Worm (Caenorhabditis elegans) whole organism, L3 larva: ENCODE data around the gene mbl-1.

Experiments
- R02D3.7 ChIP-seq: fragments of 150-350 bp; optimal IDR thresholded peaks from 2 replicates; lab custom pipeline; 2014; ENCODE audit warnings: missing biosample characterization, missing genetic modification characterization
- ZK546.5 ChIP-seq: sonication (generic microtip); optimal IDR thresholded peaks from 2 replicates; lab custom pipeline; 2017; ENCODE audit warnings: missing biosample characterization, missing genetic modification characterization
- aly-2 ChIP-seq: fragments of 150-350 bp; optimal IDR thresholded peaks from 2 replicates; lab custom pipeline; 2014; ENCODE audit warnings: missing biosample characterization, missing genetic modification characterization
- ama-1 ChIP-seq: fragments of 150-350 bp; optimal IDR thresholded peaks from 2 replicates; lab custom pipeline; 2018
- ceh-16 ChIP-seq: sonication (generic microtip); optimal IDR thresholded peaks from 2 replicates; lab custom pipeline; 2017; ENCODE audit warnings: missing biosample characterization, missing genetic modification characterization
- ceh-28 ChIP-seq: fragments of 150-350 bp; optimal IDR thresholded peaks from 2 replicates; lab custom pipeline; 2014; ENCODE audit warnings: missing biosample characterization, missing genetic modification reagents, missing genetic modification characterization
- ceh-82 ChIP-seq: fragments of 150-350 bp; optimal IDR thresholded peaks from 2 replicates; lab custom pipeline; 2014; ENCODE audit warnings: missing biosample characterization, missing genetic modification characterization
- ceh-9 ChIP-seq: sonication (generic microtip); optimal IDR thresholded peaks from 2 replicates; lab custom pipeline; 2018; ENCODE audit warnings: missing biosample characterization, missing genetic modification characterization
- daf-12 ChIP-seq: fragments of 150-350 bp; optimal IDR thresholded peaks from 2 replicates; lab custom pipeline; 2014; ENCODE audit warnings: missing biosample characterization, missing genetic modification reagents, missing genetic modification characterization
- egl-27 ChIP-seq: sonication (generic microtip); optimal IDR thresholded peaks from 4 replicates; lab custom pipeline; 2017; ENCODE audit warnings: missing biosample characterization, missing genetic modification reagents, missing genetic modification characterization
- egl-5 ChIP-seq: fragments of 150-350 bp; optimal IDR thresholded peaks from 2 replicates; lab custom pipeline; 2017; ENCODE audit warnings: missing biosample characterization, missing genetic modification reagents, missing genetic modification characterization, inconsistent platforms
- elt-1 ChIP-seq: fragments of 150-350 bp; optimal IDR thresholded peaks from 2 replicates; lab custom pipeline; 2014; ENCODE audit warnings: missing biosample characterization, missing genetic modification characterization
- elt-2 ChIP-seq: sonication (generic microtip); optimal IDR thresholded peaks from 2 replicates; lab custom pipeline; 2016; ENCODE audit warnings: missing genetic modification reagents, mild to moderate bottlenecking, missing genetic modification characterization, missing compliant biosample characterization
- elt-3 ChIP-seq, 3 experiments: fragments of 150-350 bp in 1 of 3; sonication (generic microtip) in 2 of 3; optimal IDR thresholded peaks; 2 replicates in 2 of 3; 4 replicates in 1 of 3; lab custom pipeline; 2014 to 2017; ENCODE audit warnings: missing biosample characterization in 3 of 3, missing genetic modification characterization in 3 of 3
- eor-1 ChIP-seq, 2 experiments: fragments of 150-350 bp; optimal IDR thresholded peaks; 2 replicates each; lab custom pipeline; 2014 to 2018; ENCODE audit warnings: missing biosample characterization in 2 of 2, missing genetic modification characterization in 2 of 2
- fkh-10 ChIP-seq: sonication (generic microtip); optimal IDR thresholded peaks from 2 replicates; lab custom pipeline; 2017; ENCODE audit warnings: missing biosample characterization, missing genetic modification reagents, missing genetic modification characterization
- fkh-2 ChIP-seq: fragments of 150-350 bp; optimal IDR thresholded peaks from 2 replicates; lab custom pipeline; 2014; ENCODE audit warnings: missing biosample characterization, missing genetic modification reagents, missing genetic modification characterization
- fos-1 ChIP-seq: fragments of 150-350 bp; optimal IDR thresholded peaks from 2 replicates; lab custom pipeline; 2014; ENCODE audit warnings: missing biosample characterization, missing genetic modification characterization
- hmg-11 ChIP-seq: sonication (generic microtip); optimal IDR thresholded peaks from 2 replicates; lab custom pipeline; 2016; ENCODE audit warnings: missing genetic modification characterization, missing compliant biosample characterization
- jun-1 ChIP-seq: fragments of 150-350 bp; optimal IDR thresholded peaks from 2 replicates; lab custom pipeline; 2014; ENCODE audit warnings: missing biosample characterization, missing genetic modification reagents, missing genetic modification characterization
- lin-15B ChIP-seq: fragments of 150-350 bp; optimal IDR thresholded peaks from 2 replicates; lab custom pipeline; 2014; ENCODE audit warnings: missing biosample characterization, missing genetic modification characterization
- lin-39 ChIP-seq: fragments of 150-350 bp; optimal IDR thresholded peaks from 2 replicates; lab custom pipeline; 2018; ENCODE audit warnings: missing biosample characterization, missing genetic modification reagents, missing genetic modification characterization
- lsy-12 ChIP-seq: sonication (generic microtip); optimal IDR thresholded peaks from 2 replicates; lab custom pipeline; 2016; ENCODE audit warnings: mild to moderate bottlenecking, missing genetic modification characterization, missing compliant biosample characterization
- mdl-1 ChIP-seq: fragments of 150-350 bp; optimal IDR thresholded peaks from 2 replicates; lab custom pipeline; 2014; ENCODE audit warnings: missing biosample characterization, missing genetic modification characterization
- mml-1 ChIP-seq: fragments of 150-350 bp; sonication (generic microtip); optimal IDR thresholded peaks from 3 replicates; lab custom pipeline; 2014; ENCODE audit warnings: missing biosample characterization, missing genetic modification characterization
- nfya-1 ChIP-seq: sonication (generic microtip); optimal IDR thresholded peaks from 2 replicates; lab custom pipeline; 2017; ENCODE audit warnings: missing genetic modification characterization, mild to moderate bottlenecking, missing compliant biosample characterization, antibody characterized with exemption, moderate library complexity; ENCODE audit not compliant: insufficient read depth
- nhr-11 ChIP-seq: fragments of 150-350 bp; optimal IDR thresholded peaks from 2 replicates; lab custom pipeline; 2014; ENCODE audit warnings: missing biosample characterization, missing genetic modification characterization
- nhr-12 ChIP-seq: fragments of 150-350 bp; optimal IDR thresholded peaks from 2 replicates; lab custom pipeline; 2014; ENCODE audit warnings: missing biosample characterization, missing genetic modification characterization
- nhr-23 ChIP-seq: fragments of 150-350 bp; optimal IDR thresholded peaks from 2 replicates; lab custom pipeline; 2014; ENCODE audit warnings: missing biosample characterization, missing genetic modification reagents, missing genetic modification characterization
- nhr-237 ChIP-seq: fragments of 150-350 bp; optimal IDR thresholded peaks from 2 replicates; lab custom pipeline; 2014; ENCODE audit warnings: missing biosample characterization, missing genetic modification characterization
- nhr-25 ChIP-seq: sonication (generic microtip); optimal IDR thresholded peaks from 2 replicates; lab custom pipeline; 2017; ENCODE audit warnings: missing biosample characterization, missing genetic modification characterization
- nhr-28 ChIP-seq: fragments of 150-350 bp; optimal IDR thresholded peaks from 2 replicates; lab custom pipeline; 2014; ENCODE audit warnings: missing biosample characterization, missing genetic modification characterization
- nhr-43 ChIP-seq: sonication (generic microtip); optimal IDR thresholded peaks from 2 replicates; lab custom pipeline; 2016; ENCODE audit warnings: mild to moderate bottlenecking, missing genetic modification characterization, missing compliant biosample characterization; ENCODE audit not compliant: poor library complexity, severe bottlenecking
- nhr-67 ChIP-seq: fragments of 150-350 bp; optimal IDR thresholded peaks from 2 replicates; lab custom pipeline; 2014; ENCODE audit warnings: missing biosample characterization, missing genetic modification characterization
- nhr-76 ChIP-seq: fragments of 150-350 bp; sonication (generic microtip); optimal IDR thresholded peaks from 5 replicates; lab custom pipeline; 2014; ENCODE audit warnings: missing biosample characterization, missing genetic modification characterization
- nhr-77 ChIP-seq: fragments of 150-350 bp; optimal IDR thresholded peaks from 2 replicates; lab custom pipeline; 2014; ENCODE audit warnings: missing biosample characterization, missing genetic modification characterization
- pha-4 ChIP-seq: fragments of 150-350 bp; optimal IDR thresholded peaks from 2 replicates; lab custom pipeline; 2014; ENCODE audit warnings: missing biosample characterization, missing genetic modification reagents, missing genetic modification characterization
- pqm-1 ChIP-seq: fragments of 150-350 bp; optimal IDR thresholded peaks from 2 replicates; lab custom pipeline; 2017; ENCODE audit warnings: missing biosample characterization, missing genetic modification characterization, inconsistent platforms
- sea-2 ChIP-seq: fragments of 150-350 bp; sonication (generic microtip); optimal IDR thresholded peaks from 4 replicates; lab custom pipeline; 2014; ENCODE audit warnings: missing biosample characterization, missing genetic modification reagents, missing genetic modification characterization
- skn-1 ChIP-seq: fragments of 150-350 bp; optimal IDR thresholded peaks from 2 replicates; lab custom pipeline; 2014; ENCODE audit warnings: missing biosample characterization, missing genetic modification characterization
- snpc-4 ChIP-seq: fragments of 150-350 bp; optimal IDR thresholded peaks from 2 replicates; lab custom pipeline; 2014; ENCODE audit warnings: missing biosample characterization, missing genetic modification characterization
- tbx-2 ChIP-seq: sonication (generic microtip); optimal IDR thresholded peaks from 2 replicates; lab custom pipeline; 2016; ENCODE audit warnings: mild to moderate bottlenecking, missing genetic modification characterization, missing compliant biosample characterization
- unc-39 ChIP-seq: sonication (generic microtip); optimal IDR thresholded peaks from 4 replicates; lab custom pipeline; 2017; ENCODE audit warnings: missing biosample characterization, missing genetic modification characterization
- unc-62 ChIP-seq: fragments of 150-350 bp; sonication (generic microtip); optimal IDR thresholded peaks from 4 replicates; lab custom pipeline; 2014; ENCODE audit warnings: missing biosample characterization, missing genetic modification reagents, missing genetic modification characterization
- zag-1 ChIP-seq: fragments of 150-350 bp; optimal IDR thresholded peaks from 2 replicates; lab custom pipeline; 2014; ENCODE audit warnings: missing biosample characterization, missing genetic modification characterization
- ztf-11 ChIP-seq: fragments of 150-350 bp; optimal IDR thresholded peaks from 2 replicates; lab custom pipeline; 2014; ENCODE audit warnings: missing biosample characterization, missing genetic modification characterization
- ztf-4 ChIP-seq: fragments of 150-350 bp; optimal IDR thresholded peaks from 2 replicates; lab custom pipeline; 2014; ENCODE audit warnings: missing biosample characterization, missing genetic modification characterization

Gene mbl-1

ce11 chrX:16978308-16978707 is at the start of gene mbl-1:
TSS of gene mbl-1 (plus strand) at chrX:16978608.
- TF ChIP-seq fos-1 (tag; lab: Kevin White, UChicago) (no peak), unc-62 (no peak), skn-1 (tag; lab: Kevin White, UChicago) (no peak), egl-27 (tag; lab: Kevin White, UChicago) (no peak), daf-12 (no peak), eor-1 (tag; optimal IDR thresholded peaks at IDR 0.05; lab: Kevin White, UChicago) (no peak), aly-2 (tag; lab: Kevin White, UChicago) (no peak)

- no peak for TF ChIP-seq aly-2 (tag; lab: Kevin White, UChicago)
- peak; percentile 96 for TF ChIP-seq nfya-1 (tag; lab: Kevin White, UChicago)
- TF ChIP-seq ceh-9 (tag; lab: Kevin White, UChicago): peak; percentile 87
- TF ChIP-seq zag-1 (tag; lab: Kevin White, UChicago): peak; percentile 86
- TF ChIP-seq unc-62: peak; percentile 93
- peak; percentile 82 for TF ChIP-seq sea-2 (GFP tag; lab: Kevin White, UChicago)
- TF ChIP-seq tbx-2: peak; percentile 95
- peak; percentile 99 for TF ChIP-seq jun-1
- TF ChIP-seq egl-5 (tag; lab: Kevin White, UChicago): peak; percentile 99
- TF ChIP-seq nhr-23: peak; percentile 98
- peak; percentile 16 to 66 (median 20) for TF ChIP-seq elt-3 (tag; optimal IDR thresholded peaks at IDR 0.05; lab: Kevin White, UChicago)
- TF ChIP-seq elt-2 (tag; lab: Kevin White, UChicago): peak; percentile 93
- TF ChIP-seq ama-1 (lab: Kevin White, UChicago): peak; percentile 100
- peak; percentile 69 for TF ChIP-seq lin-15B
- peak; percentile 69 for TF ChIP-seq skn-1 (tag; lab: Kevin White, UChicago)
- TF ChIP-seq ceh-16 (tag; lab: Kevin White, UChicago): no peak
- peak; percentile 74 for TF ChIP-seq snpc-4 (tag; lab: Kevin White, UChicago)
- TF ChIP-seq lin-39 (tag; lab: Kevin White, UChicago): peak; percentile 100
- TF ChIP-seq nhr-28: no peak
- TF ChIP-seq mml-1 (tag; lab: Kevin White, UChicago): peak; percentile 51
- TF ChIP-seq ztf-4 (tag; lab: Kevin White, UChicago): peak; percentile 81
- TF ChIP-seq nhr-11 (tag; lab: Kevin White, UChicago): peak; percentile 99
- peak; percentile 97 for TF ChIP-seq mdl-1
- TF ChIP-seq ZK546.5 (tag; lab: Kevin White, UChicago): no peak
- TF ChIP-seq nhr-25 (tag; lab: Kevin White, UChicago): peak; percentile 99
- TF ChIP-seq lsy-12 (tag; lab: Kevin White, UChicago): peak; percentile 96
- TF ChIP-seq hmg-11 (tag; lab: Kevin White, UChicago): peak; percentile 98
- TF ChIP-seq nhr-67 (tag; lab: Kevin White, UChicago): no peak
- TF ChIP-seq egl-27 (tag; lab: Kevin White, UChicago): peak; percentile 78
- peak; percentile 78 for TF ChIP-seq ceh-82 (tag; lab: Kevin White, UChicago)
- TF ChIP-seq ceh-28: peak; percentile 94
- peak; percentile 89 for TF ChIP-seq fos-1 (tag; lab: Kevin White, UChicago)
- no peak for TF ChIP-seq nhr-237
- TF ChIP-seq fkh-2 (tag; lab: Kevin White, UChicago): no peak
- TF ChIP-seq ztf-11 (tag; lab: Kevin White, UChicago): peak; percentile 9
- peak; percentile 95 for TF ChIP-seq nhr-43
- TF ChIP-seq fkh-10 (GFP tag; lab: Kevin White, UChicago): peak; percentile 93
- TF ChIP-seq elt-1 (tag; lab: Kevin White, UChicago): peak; percentile 20
- TF ChIP-seq nhr-76 (tag; lab: Kevin White, UChicago): no peak
- peak; percentile 84 for TF ChIP-seq R02D3.7 (tag; lab: Kevin White, UChicago)
- peak; percentile 23 for TF ChIP-seq nhr-77 (tag; lab: Kevin White, UChicago)
- TF ChIP-seq eor-1 (tag; optimal IDR thresholded peaks at IDR 0.05; lab: Kevin White, UChicago): peak; percentile 17 to 46
- no peak for TF ChIP-seq daf-12
- TF ChIP-seq unc-39: peak; percentile 15
- peak; percentile 97 for TF ChIP-seq pha-4
- peak; percentile 90 for TF ChIP-seq pqm-1 (tag; lab: Kevin White, UChicago)
- no peak for TF ChIP-seq nhr-12
These were observed 48.7 kb upstream of the mbl-1 start for ce11 chrX:16929560-16930332.
